Worm (Caenorhabditis elegans): Measurements from ENCODE around the gene T04A6.3.

The T04A6.3 gene

ce11 chrIII:7608223-7608622, at the start of gene T04A6.3:
Gene T04A6.3, minus strand, starts transcription at chrIII:7608323.
- TF ChIP-seq unc-62 (GFP tag; optimal IDR thresholded peaks at IDR 0.05): no peak

ce11 chrIII:7656474-7656873, 48.4 kb upstream of the T04A6.3 start, which contains the start of gene ZK783.7:
Gene ZK783.7, plus strand, starts transcription at chrIII:7656719.
- TF ChIP-seq unc-62 (GFP tag; optimal IDR thresholded peaks at IDR 0.05): no peak

ce11 chrIII:7655932-7656331, 47.8 kb upstream of the T04A6.3 start, which contains the start of gene baz-2:
Gene baz-2, minus strand, starts transcription at chrIII:7656032.
- no peak for TF ChIP-seq unc-62 (GFP tag; optimal IDR thresholded peaks at IDR 0.05)

ce11 chrIII:7655498-7655897, 47.4 kb upstream of the T04A6.3 start:
- no peak for TF ChIP-seq unc-62 (GFP tag; optimal IDR thresholded peaks at IDR 0.05)

ce11 chrIII:7648841-7649240, 40.7 kb upstream of the T04A6.3 start:
- no peak for TF ChIP-seq unc-62 (GFP tag; optimal IDR thresholded peaks at IDR 0.05)

- TF ChIP-seq unc-62 (GFP tag; optimal IDR thresholded peaks at IDR 0.05): no peak
Observed at ce11 chrIII:7645075-7645474, 37.0 kb upstream of the T04A6.3 start.

ce11 chrIII:7643902-7644641, 35.9 kb upstream of the T04A6.3 start:
- TF ChIP-seq unc-62 (GFP tag; optimal IDR thresholded peaks at IDR 0.05): no peak

ce11 chrIII:7643084-7643483, 35.0 kb upstream of the T04A6.3 start, which contains the start of gene upp-1:
Gene upp-1, minus strand, starts transcription at chrIII:7643101.
- no peak for TF ChIP-seq unc-62 (GFP tag; optimal IDR thresholded peaks at IDR 0.05)

ce11 chrIII:7642015-7642414, 33.9 kb upstream of the T04A6.3 start:
- TF ChIP-seq unc-62 (GFP tag; optimal IDR thresholded peaks at IDR 0.05): no peak

ce11 chrIII:7641337-7641736, 33.2 kb upstream of the T04A6.3 start:
- no peak for TF ChIP-seq unc-62 (GFP tag; optimal IDR thresholded peaks at IDR 0.05)

- no peak for TF ChIP-seq unc-62 (GFP tag; optimal IDR thresholded peaks at IDR 0.05)
Observed at ce11 chrIII:7625086-7625485, 17.0 kb upstream of the T04A6.3 start, which contains the start of gene fbn-1. Gene fbn-1, plus strand, starts transcription at chrIII:7625386.

- TF ChIP-seq unc-62 (GFP tag; optimal IDR thresholded peaks at IDR 0.05): no peak
Observed at ce11 chrIII:7622922-7623321, 14.8 kb upstream of the T04A6.3 start.

- no peak for TF ChIP-seq unc-62 (GFP tag; optimal IDR thresholded peaks at IDR 0.05)
Observed at ce11 chrIII:7621355-7621754, 13.2 kb upstream of the T04A6.3 start.

ce11 chrIII:7619846-7620245, 11.7 kb upstream of the T04A6.3 start:
- TF ChIP-seq unc-62 (GFP tag; optimal IDR thresholded peaks at IDR 0.05): no peak

ce11 chrIII:7618294-7618693, 10.2 kb upstream of the T04A6.3 start:
- TF ChIP-seq unc-62 (GFP tag; optimal IDR thresholded peaks at IDR 0.05): no peak

ce11 chrIII:7616228-7616627, 8.1 kb upstream of the T04A6.3 start, which contains the start of gene T04A6.1:
Gene T04A6.1, plus strand, starts transcription at chrIII:7616528.
- no peak for TF ChIP-seq unc-62 (GFP tag; optimal IDR thresholded peaks at IDR 0.05)

- no peak for TF ChIP-seq unc-62 (GFP tag; optimal IDR thresholded peaks at IDR 0.05)
Observed at ce11 chrIII:7614530-7614929, 6.4 kb upstream of the T04A6.3 start, which contains the start of gene T04A6.2. Gene T04A6.2, plus strand, starts transcription at chrIII:7614830.

Data from whole organism, dauer.